Worm (Caenorhabditis elegans) whole organism, midembryonic: Measurements from ENCODE around the gene cyn-17.

Experiments used
- T22C8.4 ChIP-seq: fragments of 200-800 bp; sonication (Bioruptor generic); IDR thresholded peaks from 2 replicates; pipeline ENCODE4 v1.3.6; 2022; ENCODE audit warnings: missing genetic modification characterization, missing compliant biosample characterization
- flt-1 ChIP-seq: fragments of 200-800 bp; sonication (Bioruptor generic); IDR thresholded peaks from 2 replicates; pipeline ENCODE4 v1.3.6; 2022; ENCODE audit warnings: missing genetic modification characterization, missing compliant biosample characterization

DNA sequence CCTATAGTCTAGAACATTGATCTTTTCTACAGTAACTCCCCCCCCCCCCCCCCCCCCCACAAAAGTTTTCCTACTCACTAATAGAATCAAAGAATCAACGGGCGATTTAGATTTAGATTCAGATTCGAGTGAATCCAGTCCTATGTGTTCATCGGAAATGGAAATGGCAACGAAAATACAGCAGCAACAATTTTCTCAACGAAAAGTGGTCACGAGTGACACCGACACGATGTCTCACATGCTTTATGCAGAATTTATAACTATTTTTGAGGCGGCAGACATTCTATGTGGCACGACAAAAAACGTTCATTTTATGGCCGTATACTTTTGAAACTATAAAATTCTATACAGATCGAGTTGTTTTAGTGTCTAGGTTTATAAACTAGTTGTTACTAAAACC, 45.7 kb downstream of the cyn-17 start:
- TF ChIP-seq T22C8.4 (GFP tag; lab: Robert Waterston, UW) (no peak), flt-1 (GFP tag; lab: Robert Waterston, UW) (no peak)
